Worm (Caenorhabditis elegans) whole organism, early embryonic: ENCODE results near the gene djr-1.1.

Experiments
- ama-1 ChIP-seq: fragments of 150-350 bp; optimal IDR thresholded peaks from 2 replicates; lab custom pipeline; 2014
- pes-1 ChIP-seq: fragments of 200-800 bp; sonication (Bioruptor generic); IDR thresholded peaks from 2 replicates; pipeline ENCODE4 v1.3.6; 2022; ENCODE audit warnings: missing genetic modification reagents, missing genetic modification characterization, missing compliant biosample characterization
- tbx-11 ChIP-seq: fragments of 200-800 bp; sonication (Bioruptor generic); IDR thresholded peaks from 2 replicates; pipeline ENCODE4 v1.3.6; 2022; ENCODE audit warnings: missing genetic modification characterization, missing compliant biosample characterization
- tbx-37 ChIP-seq: fragments of 200-800 bp; sonication (Bioruptor generic); conservative IDR thresholded peaks from 2 replicates; pipeline ENCODE4 v1.3.6; 2022; ENCODE audit warnings: missing genetic modification reagents, missing genetic modification characterization, missing compliant biosample characterization
- tra-4 ChIP-seq: sonication (generic microtip); optimal IDR thresholded peaks from 2 replicates; lab custom pipeline; 2017; ENCODE audit warnings: missing genetic modification characterization, missing compliant biosample characterization

Gene djr-1.1

ce11 chrII:341282-341681, 50.9 kb downstream of the djr-1.1 start:
- no peak for TF ChIP-seq ama-1 (lab: Kevin White, UChicago)
- TF ChIP-seq tra-4 (tag; lab: Kevin White, UChicago) = no peak
- TF ChIP-seq tbx-37 = no peak
- no peak for TF ChIP-seq pes-1 (GFP tag; lab: Robert Waterston, UW)
- no peak for TF ChIP-seq tbx-11 (GFP tag; lab: Robert Waterston, UW)
